Worm (Caenorhabditis elegans) whole organism, mixed stage, embryonic: ENCODE data around the gene natb-1.

Source experiments
- ceh-39 ChIP-seq: fragments of 150-350 bp; optimal IDR thresholded peaks from 2 replicates; lab custom pipeline; 2014; ENCODE audit warnings: missing biosample characterization, missing genetic modification characterization
- lin-13 ChIP-seq: fragments of 150-350 bp; optimal IDR thresholded peaks from 2 replicates; lab custom pipeline; 2014; ENCODE audit warnings: missing biosample characterization, missing genetic modification characterization
- snpc-4 ChIP-seq: fragments of 150-350 bp; optimal IDR thresholded peaks from 2 replicates; lab custom pipeline; 2014; ENCODE audit warnings: missing biosample characterization, missing genetic modification characterization

ce11 chrV:8024752-8025151 lies 41.5 kb upstream of the natb-1 start, which contains the start of gene F43H9.3:
- no peak for TF ChIP-seq lin-13 (tag; lab: Kevin White, UChicago)
- no peak for TF ChIP-seq ceh-39 (tag; lab: Kevin White, UChicago)
- no peak for TF ChIP-seq snpc-4
